Worm (Caenorhabditis elegans): ENCODE data around the gene F36H12.3.
"Not testable (repeated sequence)": the region's sequence is repeated elsewhere in the genome, so short reads cannot be mapped to it uniquely, and the experiment has no call there.

DNA sequence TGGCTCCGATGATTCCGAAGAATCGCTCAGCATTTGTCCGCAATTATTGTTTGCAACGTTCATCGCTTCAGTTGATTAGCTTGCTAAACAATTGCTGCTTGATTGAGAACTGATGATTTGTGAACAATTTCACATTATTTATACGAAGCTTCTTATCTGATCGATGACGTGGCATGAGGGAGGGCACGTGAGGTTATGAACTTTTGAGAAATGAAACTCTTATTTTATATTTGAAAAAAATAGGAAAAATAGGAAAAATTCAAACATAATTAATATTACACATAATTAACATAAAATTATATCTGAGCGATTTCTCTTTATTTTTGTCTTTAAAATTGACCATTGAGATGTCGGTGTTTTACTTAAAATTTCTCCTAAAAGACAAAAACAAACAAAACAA is 17.9 kb upstream of the F36H12.3 start, which contains the start of gene F36H12.10:
- TF ChIP-seq ztf-23 (GFP tag; IDR thresholded peaks at IDR 0.05); cog-1 (tag; optimal IDR thresholded peaks at IDR 0.05): not testable (repeated sequence)

Data from whole organism, midembryonic.